Fruit fly (Drosophila melanogaster) S2 (cell line): ENCODE data around the gene CG15891.
A peak's percentile ranks its signal among the peaks of the same experiment; 100 is the strongest.

ENCODE experiments used
- CG8478 ChIP-seq: fragments of >200 bp; optimal IDR thresholded peaks from 2 replicates; lab custom pipeline; 2018
- CTCF ChIP-seq, 2 experiments: fragments of >200 bp; optimal IDR thresholded peaks; 2 replicates each; lab custom pipeline; 2018

CG15891 gene

DNA sequence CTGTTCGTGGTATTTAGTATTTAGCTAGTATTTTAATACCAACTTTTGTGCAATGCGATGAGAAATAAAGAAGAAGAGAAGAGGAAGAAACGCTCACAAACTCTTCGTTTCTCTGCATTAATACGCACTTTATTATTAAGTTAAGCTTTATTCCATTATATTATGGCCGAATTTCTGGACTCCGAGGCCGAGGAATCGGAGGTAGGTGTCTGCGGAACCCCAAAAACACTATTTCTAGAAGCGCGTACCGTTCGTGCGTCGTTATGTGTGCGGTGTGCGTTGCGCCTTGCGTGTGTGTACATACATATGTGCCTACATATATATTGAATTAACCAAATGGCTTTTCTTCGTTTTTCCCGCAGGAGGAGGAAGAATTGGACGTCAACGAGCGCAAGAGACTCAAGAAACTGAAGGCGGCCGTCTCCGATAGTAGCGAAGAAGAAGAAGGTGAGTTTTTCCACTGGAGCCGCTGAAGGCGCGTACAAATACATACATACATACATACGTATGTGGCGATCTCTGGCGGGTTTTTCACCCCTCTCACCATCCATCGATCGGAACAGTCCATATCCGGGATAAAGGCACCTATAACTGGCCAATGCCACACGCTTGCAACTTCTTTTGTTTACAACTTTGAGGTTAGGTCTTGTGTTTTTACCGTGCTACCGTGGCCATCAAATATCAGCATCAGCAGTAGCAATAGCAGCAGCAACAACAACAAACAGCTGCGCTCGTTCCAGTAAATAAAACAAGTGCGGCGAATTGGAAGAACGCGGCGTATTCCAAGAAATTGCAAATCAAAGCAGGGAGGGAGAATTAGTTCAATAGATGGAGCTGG lies 27.2 kb downstream of the CG15891 start, which contains the start of gene Spt6:
Spt6 (plus strand) TSS at position 53 of the 838 bp plus-strand sequence.
- no peak for TF ChIP-seq CTCF (optimal IDR thresholded peaks at IDR 0.05; lab: Kevin White, UChicago)
- no peak for TF ChIP-seq CG8478 (lab: Kevin White, UChicago)

DNA sequence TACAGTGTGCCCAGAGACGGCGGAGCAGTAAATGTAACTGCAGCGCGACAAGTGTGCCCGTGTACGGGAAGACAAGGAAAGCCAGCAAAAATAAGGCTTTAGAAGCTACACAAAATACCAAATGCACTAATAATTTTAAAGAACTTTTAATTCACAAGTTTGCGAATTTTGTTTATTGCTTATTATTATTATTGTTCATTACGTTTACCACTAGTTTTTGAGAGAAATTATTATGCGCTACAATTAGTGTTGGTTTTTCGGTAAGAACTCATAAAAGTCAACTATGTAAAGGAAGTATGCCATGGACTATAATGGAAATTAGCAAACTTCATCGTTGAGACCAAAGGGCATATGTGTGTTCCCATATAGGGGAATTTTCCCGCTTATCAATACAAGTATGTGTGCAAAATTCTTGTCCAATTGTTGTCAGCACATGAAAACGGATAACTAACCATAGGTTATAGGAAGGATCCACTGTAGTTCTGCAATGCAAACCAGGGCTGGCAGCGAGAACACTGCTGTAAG lies 27.9 kb downstream of the CG15891 start, which contains the start of gene schlank:
schlank (minus strand) TSS at position 42 of the 525 bp plus-strand sequence.
- no peak for TF ChIP-seq CG8478 (lab: Kevin White, UChicago)
- TF ChIP-seq CTCF (optimal IDR thresholded peaks at IDR 0.05; lab: Kevin White, UChicago), result no peak

DNA sequence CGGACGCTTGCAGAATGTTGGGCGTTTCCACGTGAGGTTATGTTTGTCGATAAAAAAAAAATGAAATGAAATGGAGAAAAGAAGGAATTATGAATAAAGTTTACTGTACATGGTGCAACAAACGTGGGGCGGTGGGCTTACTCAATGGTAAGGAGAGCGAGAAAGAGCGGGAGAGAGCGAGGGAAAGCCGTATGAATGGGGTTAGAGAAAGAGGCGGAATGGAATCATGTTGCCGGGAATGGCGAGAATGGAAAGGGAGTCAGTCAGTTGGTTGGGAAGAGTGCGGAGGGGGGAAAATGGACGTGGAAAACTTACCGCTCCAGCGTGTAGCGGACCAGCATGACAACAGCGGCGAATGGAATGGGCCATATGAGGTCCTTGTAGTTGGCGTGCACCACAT lies 29.1 kb downstream of the CG15891 start:
- TF ChIP-seq CG8478 (lab: Kevin White, UChicago), result no peak
- no peak for TF ChIP-seq CTCF (optimal IDR thresholded peaks at IDR 0.05; lab: Kevin White, UChicago)

DNA sequence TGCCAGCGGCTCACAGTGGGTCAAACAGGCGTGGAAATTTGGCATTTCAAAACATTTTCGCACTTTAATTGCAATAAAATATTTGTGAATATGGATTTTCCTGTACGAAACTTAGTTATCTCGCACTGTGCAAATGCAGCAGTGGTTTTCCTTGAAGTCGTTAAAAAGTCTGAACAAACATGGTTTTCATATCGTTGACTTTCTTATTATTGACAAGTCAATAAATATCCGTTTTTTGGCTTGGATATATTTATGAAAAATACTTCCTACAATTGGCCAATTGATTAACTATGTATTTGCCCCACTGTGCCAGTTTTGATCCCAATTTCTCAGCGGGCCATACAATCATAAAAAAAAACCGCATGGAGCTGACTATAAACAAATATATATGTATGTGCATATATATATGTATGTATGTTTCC lies 29.7 kb downstream of the CG15891 start:
- TF ChIP-seq CG8478 (lab: Kevin White, UChicago) (no peak), CTCF (optimal IDR thresholded peaks at IDR 0.05; lab: Kevin White, UChicago) (no peak)

dm6 chrX:6264456-6264855 lies 30.7 kb downstream of the CG15891 start:
- TF ChIP-seq CG8478 (lab: Kevin White, UChicago), result no peak
- no peak for TF ChIP-seq CTCF (optimal IDR thresholded peaks at IDR 0.05; lab: Kevin White, UChicago)

dm6 chrX:6263614-6264130 lies 31.5 kb downstream of the CG15891 start:
- TF ChIP-seq CTCF (optimal IDR thresholded peaks at IDR 0.05; lab: Kevin White, UChicago), result no peak
- no peak for TF ChIP-seq CG8478 (lab: Kevin White, UChicago)

DNA sequence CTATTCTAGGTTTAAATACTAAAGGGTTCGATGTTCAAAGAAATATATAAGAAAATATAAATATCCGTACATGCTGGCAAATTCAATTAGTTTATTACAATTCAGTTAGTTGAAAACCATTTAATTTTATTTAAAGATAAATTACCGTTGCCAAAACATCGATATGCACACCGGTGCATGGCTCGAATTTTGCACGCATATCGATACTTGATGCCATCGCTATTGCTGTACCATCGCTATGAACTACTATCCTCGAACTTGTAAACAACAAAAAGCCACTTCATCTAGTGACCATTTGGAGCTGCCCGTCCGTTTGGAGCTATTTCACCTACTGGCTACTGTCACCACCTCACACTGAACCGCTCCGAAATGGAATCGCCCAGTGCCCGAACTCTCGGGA lies 34.2 kb downstream of the CG15891 start, which contains the start of gene Josd:
Josd (plus strand) TSS at position 270 of the 400 bp plus-strand sequence.
- no peak for TF ChIP-seq CTCF (optimal IDR thresholded peaks at IDR 0.05; lab: Kevin White, UChicago)
- no peak for TF ChIP-seq CG8478 (lab: Kevin White, UChicago)

- TF ChIP-seq CTCF (optimal IDR thresholded peaks at IDR 0.05; lab: Kevin White, UChicago), result no peak
- TF ChIP-seq CG8478 (lab: Kevin White, UChicago), result no peak
Measured at dm6 chrX:6259696-6260095, 35.4 kb downstream of the CG15891 start.

- TF ChIP-seq CG8478 (lab: Kevin White, UChicago) (no peak), CTCF (optimal IDR thresholded peaks at IDR 0.05; lab: Kevin White, UChicago) (no peak)
Measured at dm6 chrX:6255414-6255915, 39.7 kb downstream of the CG15891 start, which contains the start of the genes Rbcn-3A and Spx. Gene Rbcn-3A, minus strand, starts transcription at chrX:6255487. Gene Spx, plus strand, starts transcription at chrX:6255822.

DNA sequence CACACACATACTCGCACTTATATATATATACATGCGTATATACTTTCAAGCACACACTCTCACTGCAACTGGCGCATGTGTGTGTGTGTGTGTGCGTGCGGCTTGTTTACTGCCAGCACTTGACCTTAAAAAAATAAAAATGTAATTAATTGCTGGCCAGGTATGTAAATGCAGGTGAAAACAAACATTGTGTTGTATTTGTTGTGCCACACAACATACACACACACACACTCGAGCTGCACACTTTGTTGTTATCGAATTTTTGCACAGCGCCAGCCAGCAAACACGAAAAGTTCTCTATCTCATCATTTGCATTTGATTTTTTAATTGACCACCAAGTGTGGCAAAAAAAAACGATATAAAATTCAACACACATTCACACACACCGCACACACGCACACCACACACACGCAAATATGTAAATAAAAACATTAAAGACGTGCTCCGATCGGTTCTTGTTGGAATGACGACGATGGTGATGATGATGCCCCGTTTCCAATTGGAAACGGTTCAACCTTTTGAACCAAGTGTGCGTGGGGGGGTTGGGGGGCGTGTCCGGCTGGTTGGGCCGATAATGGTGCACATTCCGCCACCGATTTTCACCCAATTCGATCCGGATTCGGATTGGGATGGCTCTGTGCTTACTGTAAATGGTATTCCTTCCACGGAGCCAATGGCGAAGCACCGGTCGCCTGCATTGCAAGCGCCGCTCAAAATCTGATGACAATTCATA lies 40.4 kb downstream of the CG15891 start:
- TF ChIP-seq CG8478 (lab: Kevin White, UChicago) (no peak), CTCF (optimal IDR thresholded peaks at IDR 0.05; lab: Kevin White, UChicago) (no peak)

DNA sequence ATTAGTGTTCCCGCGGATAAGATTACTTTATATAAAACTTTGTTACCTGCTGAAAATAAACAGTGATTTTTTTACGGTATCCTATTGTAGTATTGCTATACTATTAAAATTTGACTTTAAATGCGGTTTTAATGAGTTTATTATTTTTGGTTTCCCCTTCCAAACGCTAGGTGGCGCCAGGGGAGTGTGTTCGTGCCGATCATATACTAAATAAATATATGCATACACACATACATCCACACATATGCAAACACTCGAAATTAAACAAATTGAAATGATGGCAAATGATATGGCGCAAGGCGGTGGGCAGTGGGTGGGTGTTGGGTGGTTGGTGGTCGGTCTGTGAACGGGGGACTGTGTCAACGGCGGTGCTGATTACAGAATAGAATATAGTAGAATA lies 41.4 kb downstream of the CG15891 start:
- TF ChIP-seq CG8478 (lab: Kevin White, UChicago), result no peak
- TF ChIP-seq CTCF (optimal IDR thresholded peaks at IDR 0.05; lab: Kevin White, UChicago), result peak; percentile 65 to 79

- TF ChIP-seq CTCF (optimal IDR thresholded peaks at IDR 0.05; lab: Kevin White, UChicago), result no peak
Measured at dm6 chrX:6252897-6253540, 42.1 kb downstream of the CG15891 start.
